Worm (Caenorhabditis elegans): ENCODE measurements around the gene golg-2.
A peak's percentile ranks its signal among the peaks of the same experiment; 100 is the strongest.

The golg-2 gene

ce11 chrII:4998657-4999056, 41.2 kb downstream of the golg-2 start, which contains the start of gene F59A6.11:
F59A6.11 (minus strand) TSS chrII:4998757.
- TF ChIP-seq crh-2 (tag; optimal IDR thresholded peaks at IDR 0.05) (no peak), dmd-4 (tag; optimal IDR thresholded peaks at IDR 0.05) (no peak), nhr-6 (tag; optimal IDR thresholded peaks at IDR 0.05) (no peak), unc-55 (GFP tag; optimal IDR thresholded peaks at IDR 0.05) (no peak), mab-5 (tag; optimal IDR thresholded peaks at IDR 0.05) (no peak), R02D3.7 (tag; optimal IDR thresholded peaks at IDR 0.05) (no peak), lin-11 (tag; optimal IDR thresholded peaks at IDR 0.05) (no peak), peb-1 (tag; optimal IDR thresholded peaks at IDR 0.05) (no peak), aly-2 (tag; optimal IDR thresholded peaks at IDR 0.05) (no peak), nhr-21 (tag; optimal IDR thresholded peaks at IDR 0.05) (no peak), skn-1 (tag; optimal IDR thresholded peaks at IDR 0.05) (no peak), C34F6.9 (tag; optimal IDR thresholded peaks at IDR 0.05) (no peak), nhr-10 (tag; optimal IDR thresholded peaks at IDR 0.05) (no peak), nhr-23 (tag; optimal IDR thresholded peaks at IDR 0.05) (no peak), ceh-82 (tag; optimal IDR thresholded peaks at IDR 0.05) (no peak), ceh-16 (tag; optimal IDR thresholded peaks at IDR 0.05) (no peak), alr-1 (tag; optimal IDR thresholded peaks at IDR 0.05) (no peak), snpc-4 (tag; optimal IDR thresholded peaks at IDR 0.05) (no peak)

ce11 chrII:4994939-4995338, 45.0 kb downstream of the golg-2 start, which contains the start of gene rnh-1.0:
rnh-1.0 (plus strand) TSS chrII:4995327.
- TF ChIP-seq elt-3 (tag; optimal IDR thresholded peaks at IDR 0.05) = no peak
- no peak for TF ChIP-seq Y55F3AM.14 (GFP tag; optimal IDR thresholded peaks at IDR 0.05)
- no peak for TF ChIP-seq mab-5 (tag; optimal IDR thresholded peaks at IDR 0.05)
- TF ChIP-seq C34F6.9 (tag; optimal IDR thresholded peaks at IDR 0.05) = peak; percentile 35
- TF ChIP-seq ztf-11 (tag; optimal IDR thresholded peaks at IDR 0.05) = no peak
- peak; percentile 31 for TF ChIP-seq nhr-129 (tag; optimal IDR thresholded peaks at IDR 0.05)
- no peak for TF ChIP-seq ama-1 (optimal IDR thresholded peaks at IDR 0.05)
- TF ChIP-seq peb-1 (tag; optimal IDR thresholded peaks at IDR 0.05) = no peak
- TF ChIP-seq unc-39 (tag; optimal IDR thresholded peaks at IDR 0.05) = no peak

ce11 chrII:4993530-4994192, 46.2 kb downstream of the golg-2 start, which contains the start of the genes eif-1 and vps-24:
eif-1 (minus strand) TSS chrII:4993580.
vps-24 (plus strand) TSS chrII:4993998.
- TF ChIP-seq unc-55 (GFP tag; optimal IDR thresholded peaks at IDR 0.05) (peak; percentile 72), nhr-25 (tag; optimal IDR thresholded peaks at IDR 0.05) (peak; percentile 20), elt-1 (tag; optimal IDR thresholded peaks at IDR 0.05) (no peak), sma-9 (GFP tag; optimal IDR thresholded peaks at IDR 0.05) (peak; percentile 25), sma-9 (tag; optimal IDR thresholded peaks at IDR 0.05) (no peak), nhr-11 (tag; optimal IDR thresholded peaks at IDR 0.05) (no peak), blmp-1 (tag; optimal IDR thresholded peaks at IDR 0.05; ENCODE audit: insufficient read depth) (peak; percentile 3), nhr-129 (tag; optimal IDR thresholded peaks at IDR 0.05) (peak; percentile 49), unc-62 (GFP tag; optimal IDR thresholded peaks at IDR 0.05) (no peak), gmeb-1 (tag; optimal IDR thresholded peaks at IDR 0.05) (peak; percentile 51), C34F6.9 (tag; optimal IDR thresholded peaks at IDR 0.05) (peak; percentile 82), egl-27 (tag; optimal IDR thresholded peaks at IDR 0.05) (no peak), lsy-2 (tag; optimal IDR thresholded peaks at IDR 0.05) (peak in 1 of 2 experiments; percentile 70), lin-13 (GFP tag; optimal IDR thresholded peaks at IDR 0.05) (peak; percentile 53), snpc-4 (tag; optimal IDR thresholded peaks at IDR 0.05) (peak; percentile 1), sma-3 (GFP tag; optimal IDR thresholded peaks at IDR 0.05) (peak; percentile 4), F13H6.1 (tag; optimal IDR thresholded peaks at IDR 0.05) (peak; percentile 30), sem-4 (tag; optimal IDR thresholded peaks at IDR 0.05) (no peak), crh-2 (tag; optimal IDR thresholded peaks at IDR 0.05) (peak; percentile 29)

- no peak for TF ChIP-seq mbf-1 (tag; optimal IDR thresholded peaks at IDR 0.05)
- TF ChIP-seq lsy-2 (tag; optimal IDR thresholded peaks at IDR 0.05) = no peak
- TF ChIP-seq peb-1 (tag; optimal IDR thresholded peaks at IDR 0.05) = no peak
Observed at ce11 chrII:4992977-4993376, 46.9 kb downstream of the golg-2 start, which contains the start of gene pigb-1. pigb-1 (minus strand) TSS chrII:4993077.

Data from whole organism, L2 larva.